Worm (Caenorhabditis elegans) whole organism, L4/young adult: ENCODE data around the gene Y110A2AL.9.

Source experiments
- W03F9.2 ChIP-seq: fragments of 150-350 bp; optimal IDR thresholded peaks from 2 replicates; lab custom pipeline; 2014; ENCODE audit warnings: missing biosample characterization, missing genetic modification characterization
- dao-5 ChIP-seq: sonication (generic microtip); optimal IDR thresholded peaks from 2 replicates; lab custom pipeline; 2016; ENCODE audit warnings: missing genotype, missing genetic modification characterization, moderate library complexity, missing compliant biosample characterization
- him-1 ChIP-seq: sonication (generic microtip); optimal IDR thresholded peaks from 2 replicates; lab custom pipeline; 2016; ENCODE audit warnings: missing genotype, missing genetic modification reagents, missing genetic modification characterization, missing compliant biosample characterization

- TF ChIP-seq dao-5 (tag; lab: Kevin White, UChicago) (no peak), him-1 (no peak), W03F9.2 (tag; lab: Kevin White, UChicago) (no peak)
These were observed 34.3 kb downstream of the Y110A2AL.9 start for ce11 chrII:2832098-2832497.
